Worm (Caenorhabditis elegans): ENCODE measurements around the gene mec-12.

- TF ChIP-seq ztf-4 (tag; optimal IDR thresholded peaks at IDR 0.05) = no peak
- no peak for TF ChIP-seq lin-39 (tag; optimal IDR thresholded peaks at IDR 0.05)
- no peak for TF ChIP-seq lin-15B (tag; optimal IDR thresholded peaks at IDR 0.05)
- no peak for TF ChIP-seq nhr-237 (tag; optimal IDR thresholded peaks at IDR 0.05)
- TF ChIP-seq R02D3.7 (tag; optimal IDR thresholded peaks at IDR 0.05) = no peak
- no peak for TF ChIP-seq egl-27 (tag; optimal IDR thresholded peaks at IDR 0.05)
- TF ChIP-seq tbx-2 (tag; optimal IDR thresholded peaks at IDR 0.05) = no peak
- no peak for TF ChIP-seq ama-1 (optimal IDR thresholded peaks at IDR 0.05)
- TF ChIP-seq unc-39 (tag; optimal IDR thresholded peaks at IDR 0.05) = no peak
- TF ChIP-seq ceh-16 (tag; optimal IDR thresholded peaks at IDR 0.05) = no peak
- no peak for TF ChIP-seq pqm-1 (tag; optimal IDR thresholded peaks at IDR 0.05)
These were observed 26.4 kb downstream of the mec-12 start for ce11 chrIII:3112616-3113015.
